Worm (Caenorhabditis elegans): ENCODE results near the gene ace-4.

ce11 chrII:14233879-14234278 is 36.0 kb downstream of the ace-4 start, which contains the start of gene men-1:
- no peak for TF ChIP-seq nhr-237 (tag; optimal IDR thresholded peaks at IDR 0.05)
- no peak for TF ChIP-seq skn-1 (tag; optimal IDR thresholded peaks at IDR 0.05)
- TF ChIP-seq egl-27 (tag; optimal IDR thresholded peaks at IDR 0.05): no peak
- TF ChIP-seq eor-1 (tag; optimal IDR thresholded peaks at IDR 0.05): no peak
- TF ChIP-seq nhr-28 (tag; optimal IDR thresholded peaks at IDR 0.05): no peak
- no peak for TF ChIP-seq ZK546.5 (tag; optimal IDR thresholded peaks at IDR 0.05)
- TF ChIP-seq nhr-77 (tag; optimal IDR thresholded peaks at IDR 0.05): no peak
- TF ChIP-seq elt-1 (tag; optimal IDR thresholded peaks at IDR 0.05): no peak
- no peak for TF ChIP-seq zag-1 (tag; optimal IDR thresholded peaks at IDR 0.05)
- no peak for TF ChIP-seq unc-39 (tag; optimal IDR thresholded peaks at IDR 0.05)
- no peak for TF ChIP-seq jun-1 (tag; optimal IDR thresholded peaks at IDR 0.05)
- no peak for TF ChIP-seq fkh-10 (GFP tag; optimal IDR thresholded peaks at IDR 0.05)
- no peak for TF ChIP-seq lin-39 (tag; optimal IDR thresholded peaks at IDR 0.05)
- TF ChIP-seq unc-62 (GFP tag; optimal IDR thresholded peaks at IDR 0.05): no peak

Data from whole organism, L3 larva.